Worm (Caenorhabditis elegans) whole organism, L2 larva: ENCODE results near the gene lbp-7.

Experiments used
- F13H6.1 ChIP-seq: sonication (generic microtip); optimal IDR thresholded peaks from 2 replicates; lab custom pipeline; 2016; ENCODE audit warnings: missing genetic modification characterization, missing compliant biosample characterization
- aly-2 ChIP-seq: fragments of 150-350 bp; optimal IDR thresholded peaks from 2 replicates; lab custom pipeline; 2014; ENCODE audit warnings: missing biosample characterization, missing genetic modification characterization
- ama-1 ChIP-seq: fragments of 150-350 bp; optimal IDR thresholded peaks from 2 replicates; lab custom pipeline; 2018; ENCODE audit warnings: inconsistent platforms
- ceh-82 ChIP-seq: fragments of 150-350 bp; optimal IDR thresholded peaks from 2 replicates; lab custom pipeline; 2014; ENCODE audit warnings: missing biosample characterization, missing genetic modification characterization
- gmeb-1 ChIP-seq: fragments of 150-350 bp; optimal IDR thresholded peaks from 2 replicates; lab custom pipeline; 2014; ENCODE audit warnings: missing biosample characterization, missing genetic modification characterization
- lin-11 ChIP-seq: fragments of 150-350 bp; sonication (generic microtip); optimal IDR thresholded peaks from 2 replicates; lab custom pipeline; 2014; ENCODE audit warnings: missing biosample characterization, missing genetic modification characterization, inconsistent platforms, mixed read lengths
- lin-39 ChIP-seq: fragments of 150-350 bp; optimal IDR thresholded peaks from 2 replicates; lab custom pipeline; 2014; ENCODE audit warnings: missing biosample characterization, missing genetic modification reagents, missing genetic modification characterization
- lsy-2 ChIP-seq, 2 experiments: fragments of 150-350 bp in 1 of 2; sonication (generic microtip) in 1 of 2; optimal IDR thresholded peaks; 2 replicates each; lab custom pipeline; 2014 to 2017; ENCODE audit warnings: missing biosample characterization in 2 of 2, missing genetic modification characterization in 2 of 2
- mab-5 ChIP-seq: fragments of 150-350 bp; optimal IDR thresholded peaks from 2 replicates; lab custom pipeline; 2014; ENCODE audit warnings: missing biosample characterization, missing genetic modification characterization
- nhr-11 ChIP-seq: fragments of 150-350 bp; optimal IDR thresholded peaks from 2 replicates; lab custom pipeline; 2014; ENCODE audit warnings: missing biosample characterization, missing genetic modification characterization
- nhr-23 ChIP-seq: fragments of 150-350 bp; optimal IDR thresholded peaks from 2 replicates; lab custom pipeline; 2014; ENCODE audit warnings: missing biosample characterization, missing genetic modification reagents, missing genetic modification characterization
- nhr-237 ChIP-seq: fragments of 150-350 bp; optimal IDR thresholded peaks from 2 replicates; lab custom pipeline; 2014; ENCODE audit warnings: missing biosample characterization, missing genetic modification characterization
- sma-3 ChIP-seq: sonication (generic microtip); optimal IDR thresholded peaks from 2 replicates; lab custom pipeline; 2016; ENCODE audit warnings: missing genetic modification reagents, missing genetic modification characterization, missing compliant biosample characterization
- unc-62 ChIP-seq: fragments of 150-350 bp; optimal IDR thresholded peaks from 2 replicates; lab custom pipeline; 2014; ENCODE audit warnings: missing biosample characterization, missing genetic modification reagents, missing genetic modification characterization

DNA sequence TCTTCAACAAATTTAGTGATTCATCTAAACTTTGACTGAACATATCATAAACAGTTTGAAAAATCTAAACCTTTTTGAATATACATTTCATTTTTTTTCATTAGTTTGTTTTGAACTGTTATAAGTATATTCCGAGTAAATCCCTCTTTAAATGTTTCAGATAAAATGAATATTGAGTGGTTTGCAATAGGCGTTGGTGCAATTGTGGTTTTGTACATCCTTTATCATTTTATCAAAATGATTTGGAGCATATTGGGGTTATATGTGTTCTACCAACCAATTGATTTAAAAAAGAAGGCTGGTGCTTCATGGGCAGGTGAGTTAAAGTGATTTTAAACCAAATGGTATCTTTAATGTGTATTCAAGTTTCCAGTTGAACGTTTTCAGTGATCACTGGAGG lies 25.1 kb downstream of the lbp-7 start, which contains the start of gene stdh-3:
- TF ChIP-seq mab-5 (tag; lab: Kevin White, UChicago): no peak
- TF ChIP-seq nhr-11 (tag; lab: Kevin White, UChicago): no peak
- no peak for TF ChIP-seq ama-1 (lab: Kevin White, UChicago)
- TF ChIP-seq lin-11 (tag; lab: Kevin White, UChicago): no peak
- no peak for TF ChIP-seq ceh-82 (tag; lab: Kevin White, UChicago)
- TF ChIP-seq lsy-2 (tag; optimal IDR thresholded peaks at IDR 0.05; lab: Kevin White, UChicago): no peak
- TF ChIP-seq gmeb-1: no peak
- no peak for TF ChIP-seq unc-62 (GFP tag; lab: Kevin White, UChicago)
- TF ChIP-seq nhr-23 (tag; lab: Kevin White, UChicago): no peak
- TF ChIP-seq aly-2: no peak
- no peak for TF ChIP-seq nhr-237 (tag; lab: Kevin White, UChicago)
- no peak for TF ChIP-seq F13H6.1 (tag; lab: Kevin White, UChicago)
- no peak for TF ChIP-seq sma-3
- TF ChIP-seq lin-39: no peak
